Fruit fly (Drosophila melanogaster) whole organism, embryonic: ENCODE data around the gene CG6470.
A peak's percentile ranks its signal among the peaks of the same experiment; 100 is the strongest.

Experiments
- CG10209 ChIP-seq: fragments of 200-800 bp; sonication (Bioruptor generic); optimal IDR thresholded peaks from 3 replicates; lab custom pipeline; 2017; ENCODE audit warnings: missing biosample characterization, mild to moderate bottlenecking, missing genetic modification characterization, missing genetic modification reagents
- CG10321 ChIP-seq: fragments of 200-800 bp; sonication (Bioruptor generic); IDR thresholded peaks from 2 replicates; pipeline ENCODE4 v1.3.6; 2022; ENCODE audit warnings: missing biosample characterization, missing genetic modification characterization
- CG10366 ChIP-seq: fragments of 200-800 bp; sonication (Bioruptor generic); IDR thresholded peaks from 2 replicates; pipeline ENCODE4 v1.3.6; 2022; ENCODE audit warnings: missing biosample characterization, missing genetic modification characterization
- CG10543 ChIP-seq: fragments of 200-800 bp; sonication (Bioruptor generic); optimal IDR thresholded peaks from 3 replicates; lab custom pipeline; 2017; ENCODE audit warnings: missing biosample characterization, mild to moderate bottlenecking, missing genetic modification characterization, moderate library complexity
- CG14965 ChIP-seq: fragments of 200-800 bp; sonication (Bioruptor generic); optimal IDR thresholded peaks from 2 replicates; lab custom pipeline; 2016; ENCODE audit warnings: missing biosample characterization, missing genetic modification characterization, borderline replicate concordance
- CG15479 ChIP-seq: fragments of 200-800 bp; sonication (Bioruptor generic); optimal IDR thresholded peaks from 3 replicates; lab custom pipeline; 2019; ENCODE audit warnings: missing biosample characterization, mild to moderate bottlenecking, missing genetic modification characterization, moderate library complexity
- CG16779 ChIP-seq: fragments of 200-800 bp; sonication (Bioruptor generic); IDR thresholded peaks from 2 replicates; pipeline ENCODE4 v1.3.6; 2022; ENCODE audit warnings: missing biosample characterization, missing genetic modification characterization
- CG1832 ChIP-seq: fragments of 200-800 bp; sonication (Bioruptor generic); optimal IDR thresholded peaks from 2 replicates; lab custom pipeline; 2017; ENCODE audit warnings: missing biosample characterization, mild to moderate bottlenecking, missing genetic modification characterization, inconsistent platforms
- CG31388 ChIP-seq: fragments of 200-800 bp; sonication (Bioruptor generic); optimal IDR thresholded peaks from 2 replicates; lab custom pipeline; 2016; ENCODE audit warnings: missing biosample characterization, missing genetic modification characterization
- CG32772 ChIP-seq: fragments of 200-800 bp; sonication (Bioruptor generic); IDR thresholded peaks from 2 replicates; pipeline ENCODE4 v1.3.6; 2022; ENCODE audit warnings: missing biosample characterization, missing genetic modification characterization
- CG3838 ChIP-seq: fragments of 200-800 bp; sonication (Bioruptor generic); optimal IDR thresholded peaks from 3 replicates; lab custom pipeline; 2016; ENCODE audit warnings: missing biosample characterization, missing genetic modification characterization
- CG3995 ChIP-seq: fragments of 200-800 bp; sonication (Bioruptor generic); optimal IDR thresholded peaks from 3 replicates; lab custom pipeline; 2016; ENCODE audit warnings: missing biosample characterization, missing genetic modification characterization
- CG4404 ChIP-seq: fragments of 200-800 bp; sonication (Bioruptor generic); IDR thresholded peaks from 2 replicates; pipeline ENCODE4 v1.3.6; 2022; ENCODE audit warnings: missing biosample characterization, missing genetic modification characterization
- CG4730 ChIP-seq: fragments of 200-800 bp; sonication (Bioruptor generic); IDR thresholded peaks from 2 replicates; pipeline ENCODE4 v1.3.6; 2022; ENCODE audit warnings: missing biosample characterization, missing genetic modification characterization
- CG4854 ChIP-seq: fragments of 200-800 bp; sonication (Bioruptor generic); optimal IDR thresholded peaks from 2 replicates; lab custom pipeline; 2016; ENCODE audit warnings: missing biosample characterization, missing genetic modification characterization, inconsistent platforms
- CG6854 ChIP-seq: fragments of 200-800 bp; sonication (Bioruptor generic); optimal IDR thresholded peaks from 3 replicates; lab custom pipeline; 2017; ENCODE audit warnings: missing biosample characterization, mild to moderate bottlenecking, missing genetic modification characterization
- CG7556 ChIP-seq: fragments of 200-800 bp; sonication (Bioruptor generic); optimal IDR thresholded peaks from 2 replicates; lab custom pipeline; 2017; ENCODE audit warnings: missing biosample characterization, mild to moderate bottlenecking, missing genetic modification characterization
- CG7839 ChIP-seq: fragments of 200-800 bp; sonication (Bioruptor generic); optimal IDR thresholded peaks from 3 replicates; lab custom pipeline; 2018; ENCODE audit warnings: missing biosample characterization, mild to moderate bottlenecking, missing genetic modification characterization, moderate library complexity
- CG7928 ChIP-seq: fragments of 200-800 bp; sonication (Bioruptor generic); optimal IDR thresholded peaks from 2 replicates; lab custom pipeline; 2017; ENCODE audit warnings: missing biosample characterization, mild to moderate bottlenecking, missing genetic modification characterization
- CG8290 ChIP-seq, 3 experiments: fragments of 200-800 bp; sonication (Bioruptor generic); optimal IDR thresholded peaks; 2 replicates each; lab custom pipeline; 2016 to 2019; ENCODE audit warnings: missing biosample characterization in 3 of 3, missing genetic modification characterization in 3 of 3, mild to moderate bottlenecking in 2 of 3, moderate library complexity in 1 of 3
- CG8924 ChIP-seq: fragments of 200-800 bp; optimal IDR thresholded peaks from 3 replicates; lab custom pipeline; 2019; ENCODE audit warnings: missing biosample characterization, mild to moderate bottlenecking, missing genetic modification characterization, moderate library complexity
- CG9215 ChIP-seq: fragments of 200-800 bp; sonication (Bioruptor generic); IDR thresholded peaks from 2 replicates; pipeline ENCODE4 v1.3.6; 2022; ENCODE audit warnings: missing biosample characterization, missing genetic modification characterization
- Deaf1 ChIP-seq: fragments of 200-800 bp; optimal IDR thresholded peaks from 3 replicates; lab custom pipeline; 2019; ENCODE audit warnings: missing biosample characterization, mild to moderate bottlenecking, missing genetic modification characterization, moderate library complexity
- Dek ChIP-seq: fragments of 200-800 bp; sonication (Bioruptor generic); optimal IDR thresholded peaks from 3 replicates; lab custom pipeline; 2019; ENCODE audit warnings: missing biosample characterization, mild to moderate bottlenecking, missing genetic modification characterization, moderate library complexity
- Doc2 ChIP-seq: fragments of 200-800 bp; sonication (Bioruptor generic); IDR thresholded peaks from 2 replicates; pipeline ENCODE4 v1.3.6; 2022; ENCODE audit warnings: missing biosample characterization, missing genetic modification characterization
- E2f2 ChIP-seq: fragments of 200-800 bp; sonication (Bioruptor generic); IDR thresholded peaks from 2 replicates; pipeline ENCODE4 v1.3.6; 2022; ENCODE audit warnings: missing biosample characterization, missing genetic modification characterization
- Ets97D ChIP-seq: fragments of 200-800 bp; sonication (Bioruptor generic); optimal IDR thresholded peaks from 3 replicates; lab custom pipeline; 2016; ENCODE audit warnings: missing biosample characterization, missing genetic modification characterization
- Fer2 ChIP-seq: fragments of 200-800 bp; sonication (Bioruptor generic); optimal IDR thresholded peaks from 2 replicates; lab custom pipeline; 2018; ENCODE audit warnings: missing biosample characterization, mild to moderate bottlenecking, missing genetic modification characterization, moderate library complexity
- HLH3B ChIP-seq: fragments of 200-800 bp; sonication (Bioruptor generic); IDR thresholded peaks from 2 replicates; pipeline ENCODE4 v1.3.6; 2022; ENCODE audit warnings: missing biosample characterization, missing genetic modification characterization
- HmgZ ChIP-seq: fragments of 200-800 bp; sonication (Bioruptor generic); optimal IDR thresholded peaks from 2 replicates; lab custom pipeline; 2018; ENCODE audit warnings: missing biosample characterization, mild to moderate bottlenecking, missing genetic modification characterization
- Hr51 ChIP-seq, 2 experiments: fragments of 200-800 bp; sonication (Bioruptor generic); optimal IDR thresholded peaks; 2 replicates in 1 of 2; 3 replicates in 1 of 2; lab custom pipeline; 2016 to 2018; ENCODE audit warnings: missing biosample characterization in 2 of 2, missing genetic modification characterization in 2 of 2, mild to moderate bottlenecking in 1 of 2, moderate library complexity in 1 of 2
- Mad ChIP-seq: fragments of 200-800 bp; sonication (Bioruptor generic); optimal IDR thresholded peaks from 2 replicates; lab custom pipeline; 2016; ENCODE audit warnings: missing biosample characterization, missing genetic modification characterization
- Ptx1 ChIP-seq: fragments of 200-800 bp; sonication (Bioruptor generic); IDR thresholded peaks from 2 replicates; pipeline ENCODE4 v1.3.6; 2022; ENCODE audit warnings: missing biosample characterization, missing genetic modification characterization
- Usf ChIP-seq: fragments of 200-800 bp; sonication (Bioruptor generic); optimal IDR thresholded peaks from 2 replicates; lab custom pipeline; 2017; ENCODE audit warnings: missing genotype, missing biosample characterization, missing genetic modification characterization
- ab ChIP-seq: fragments of 200-800 bp; sonication (Bioruptor generic); optimal IDR thresholded peaks from 2 replicates; lab custom pipeline; 2016; ENCODE audit warnings: missing biosample characterization, missing genetic modification characterization
- bowl ChIP-seq: fragments of 200-800 bp; sonication (Bioruptor generic); IDR thresholded peaks from 2 replicates; pipeline ENCODE4 v1.3.6; 2022; ENCODE audit warnings: missing biosample characterization, missing genetic modification characterization
- bsh ChIP-seq, 2 experiments: fragments of 200-800 bp; sonication (Bioruptor generic); optimal IDR thresholded peaks; 2 replicates each; lab custom pipeline; 2017 to 2018; ENCODE audit warnings: mild to moderate bottlenecking in 2 of 2, missing biosample characterization in 2 of 2, missing genetic modification characterization in 2 of 2, moderate library complexity in 1 of 2
- da ChIP-seq: fragments of 200-800 bp; sonication (Bioruptor generic); optimal IDR thresholded peaks from 2 replicates; lab custom pipeline; 2016; ENCODE audit warnings: missing biosample characterization, missing genetic modification characterization
- dm ChIP-seq: fragments of 200-800 bp; sonication (Bioruptor generic); optimal IDR thresholded peaks from 3 replicates; lab custom pipeline; 2016; ENCODE audit warnings: missing biosample characterization, missing genetic modification characterization
- fd102C ChIP-seq: fragments of 200-800 bp; sonication (Bioruptor generic); optimal IDR thresholded peaks from 2 replicates; lab custom pipeline; 2018; ENCODE audit warnings: missing biosample characterization, mild to moderate bottlenecking, missing genetic modification characterization, moderate library complexity
- grau ChIP-seq: fragments of 200-800 bp; optimal IDR thresholded peaks from 3 replicates; lab custom pipeline; 2019; ENCODE audit warnings: missing biosample characterization, mild to moderate bottlenecking, missing genetic modification characterization, moderate library complexity
- klu ChIP-seq: fragments of 200-800 bp; sonication (Bioruptor generic); IDR thresholded peaks from 2 replicates; pipeline ENCODE4 v1.3.6; 2022; ENCODE audit warnings: missing biosample characterization, missing genetic modification characterization
- lola ChIP-seq, 3 experiments: fragments of >200 bp in 2 of 3; fragments of 200-800 bp in 1 of 3; sonication (Bioruptor generic) in 1 of 3; optimal IDR thresholded peaks; 2 replicates each; lab custom pipeline; 2017 to 2019; ENCODE audit warnings: missing biosample characterization in 3 of 3, missing genetic modification characterization in 3 of 3, mild to moderate bottlenecking in 1 of 3, moderate library complexity in 1 of 3
- nmo ChIP-seq: fragments of 200-800 bp; sonication (Bioruptor generic); optimal IDR thresholded peaks from 2 replicates; lab custom pipeline; 2018; ENCODE audit warnings: missing biosample characterization, mild to moderate bottlenecking, missing genetic modification characterization, moderate library complexity
- pzg ChIP-seq: fragments of 200-800 bp; sonication (Bioruptor generic); optimal IDR thresholded peaks from 3 replicates; lab custom pipeline; 2018; ENCODE audit warnings: missing biosample characterization, mild to moderate bottlenecking, missing genetic modification characterization, moderate library complexity
- ssp ChIP-seq: fragments of 200-800 bp; sonication (Bioruptor generic); IDR thresholded peaks from 2 replicates; pipeline ENCODE4 v1.3.6; 2022; ENCODE audit warnings: missing biosample characterization, missing genetic modification characterization
- wek ChIP-seq: fragments of 200-800 bp; sonication (Bioruptor generic); optimal IDR thresholded peaks from 3 replicates; lab custom pipeline; 2018; ENCODE audit warnings: missing biosample characterization, mild to moderate bottlenecking, missing genetic modification characterization, moderate library complexity

CG6470 gene

dm6 chrX:18524594-18525266 lies 10.1 kb upstream of the CG6470 start (continued):
- TF ChIP-seq bowl (GFP tag; lab: Robert Waterston, UW) (no peak), CG31388 (no peak), fd102C (GFP tag; lab: Kevin White, UChicago) (no peak), E2f2 (GFP tag; lab: Robert Waterston, UW) (no peak), CG3838 (GFP tag; lab: Kevin White, UChicago) (no peak), CG10543 (GFP tag; lab: Kevin White, UChicago) (no peak), CG32772 (GFP tag; lab: Robert Waterston, UW) (no peak), ab (no peak)

- TF ChIP-seq pzg (GFP tag; lab: Kevin White, UChicago) (no peak), da (no peak), CG4404 (GFP tag; lab: Robert Waterston, UW) (no peak), Ets97D (GFP tag; lab: Kevin White, UChicago) (no peak), wek (GFP tag; lab: Kevin White, UChicago) (no peak), Doc2 (no peak), CG6854 (GFP tag; lab: Kevin White, UChicago) (no peak), Mad (no peak), lola (GFP tag; optimal IDR thresholded peaks at IDR 0.05; lab: Kevin White, UChicago) (peak in 1 of 3 experiments; percentile 68), CG16779 (GFP tag; lab: Robert Waterston, UW) (no peak), CG10209 (no peak), klu (GFP tag; lab: Robert Waterston, UW) (no peak), nmo (GFP tag; lab: Kevin White, UChicago) (peak; percentile 54), CG14965 (GFP tag; lab: Kevin White, UChicago) (no peak), HmgZ (no peak), CG4854 (GFP tag; lab: Kevin White, UChicago) (no peak), CG7928 (GFP tag; lab: Kevin White, UChicago) (no peak), CG8290 (GFP tag; optimal IDR thresholded peaks at IDR 0.05; lab: Kevin White, UChicago) (no peak), CG8290 (tag; optimal IDR thresholded peaks at IDR 0.05; lab: Kevin White, UChicago) (no peak), Hr51 (GFP tag; optimal IDR thresholded peaks at IDR 0.05; lab: Kevin White, UChicago) (peak in 1 of 2 experiments; percentile 23), Ptx1 (GFP tag; lab: Robert Waterston, UW) (no peak), CG7556 (GFP tag; lab: Kevin White, UChicago) (peak; percentile 36), CG10366 (GFP tag; lab: Robert Waterston, UW) (no peak), CG3995 (no peak), bsh (GFP tag; optimal IDR thresholded peaks at IDR 0.05; lab: Kevin White, UChicago) (peak in 1 of 2 experiments; percentile 19), grau (tag; lab: Kevin White, UChicago) (peak; percentile 10), CG8924 (tag; lab: Kevin White, UChicago) (peak; percentile 29), Deaf1 (tag; lab: Kevin White, UChicago) (no peak), CG10321 (GFP tag; lab: Robert Waterston, UW) (no peak), dm (GFP tag; lab: Kevin White, UChicago) (no peak), Fer2 (no peak), CG4730 (GFP tag; lab: Robert Waterston, UW) (no peak), Dek (tag; lab: Kevin White, UChicago) (no peak), ssp (GFP tag; lab: Robert Waterston, UW) (no peak), CG1832 (no peak), HLH3B (GFP tag; lab: Robert Waterston, UW) (no peak), CG7839 (tag; lab: Kevin White, UChicago) (peak; percentile 39), Usf (no peak), CG15479 (GFP tag; lab: Kevin White, UChicago) (no peak), CG9215 (no peak)
These were observed 8.6 kb upstream of the CG6470 start for dm6 chrX:18523146-18523812.
